Fruit fly (Drosophila melanogaster) whole organism, wandering third instar larva: ENCODE data around the gene Gbeta5.

Experiments
- Abd-B ChIP-seq: fragments of >200 bp; optimal IDR thresholded peaks from 2 replicates; lab custom pipeline; 2017; ENCODE audit warnings: missing biosample characterization, missing genetic modification characterization
- CG32264 ChIP-seq: fragments of 200-800 bp; sonication (Bioruptor generic); optimal IDR thresholded peaks from 2 replicates; lab custom pipeline; 2016; ENCODE audit warnings: missing biosample characterization, missing genetic modification characterization
- CrebA ChIP-seq: fragments of 200-800 bp; sonication (Bioruptor generic); optimal IDR thresholded peaks from 2 replicates; lab custom pipeline; 2016; ENCODE audit warnings: missing biosample characterization, mild to moderate bottlenecking, missing genetic modification characterization, borderline replicate concordance
- Dfd ChIP-seq: fragments of >200 bp; optimal IDR thresholded peaks from 2 replicates; lab custom pipeline; 2017; ENCODE audit warnings: missing biosample characterization, missing genetic modification characterization
- Dif ChIP-seq: fragments of 200-275, 200-300 bp; sonication (Bioruptor generic); optimal IDR thresholded peaks from 2 replicates; lab custom pipeline; 2018; ENCODE audit warnings: missing biosample characterization, missing genetic modification characterization; ENCODE audit not compliant: partially characterized antibody
- HLH106 ChIP-seq: fragments of 200-800 bp; optimal IDR thresholded peaks from 3 replicates; lab custom pipeline; 2019; ENCODE audit warnings: missing biosample characterization, mild to moderate bottlenecking, missing genetic modification characterization, moderate library complexity
- Hnf4 ChIP-seq: fragments of 200-800 bp; sonication (Bioruptor generic); optimal IDR thresholded peaks from 2 replicates; lab custom pipeline; 2016; ENCODE audit warnings: missing biosample characterization, mild to moderate bottlenecking, missing genetic modification characterization
- Hr78 ChIP-seq: fragments of >200 bp; optimal IDR thresholded peaks from 2 replicates; lab custom pipeline; 2017; ENCODE audit warnings: missing biosample characterization, missing genetic modification characterization
- Hr83 ChIP-seq: fragments of 200-300 bp; sonication (Bioruptor generic); optimal IDR thresholded peaks from 2 replicates; lab custom pipeline; 2016; ENCODE audit warnings: missing biosample characterization, mild to moderate bottlenecking, missing genetic modification characterization, moderate library complexity; ENCODE audit not compliant: poor library complexity, severe bottlenecking
- Mio ChIP-seq: sonication (Bioruptor generic); optimal IDR thresholded peaks from 2 replicates; lab custom pipeline; 2016; ENCODE audit warnings: missing biosample characterization, missing genetic modification characterization
- Myc ChIP-seq: fragments of >200 bp; optimal IDR thresholded peaks from 2 replicates; lab custom pipeline; 2017
- N ChIP-seq: fragments of >200 bp; optimal IDR thresholded peaks from 2 replicates; lab custom pipeline; 2018; ENCODE audit warnings: missing biosample characterization, missing external identifiers, missing genetic modification characterization
- OdsH ChIP-seq: fragments of 200-800 bp; sonication (Bioruptor generic); optimal IDR thresholded peaks from 2 replicates; lab custom pipeline; 2016; ENCODE audit warnings: missing biosample characterization, mild to moderate bottlenecking, missing genetic modification characterization
- Sp1 ChIP-seq: fragments of 200-800 bp; sonication (Bioruptor generic); optimal IDR thresholded peaks from 3 replicates; lab custom pipeline; 2019; ENCODE audit warnings: missing biosample characterization, mild to moderate bottlenecking, missing genetic modification characterization, moderate library complexity
- br ChIP-seq: fragments of 200-800 bp; sonication (Bioruptor generic); optimal IDR thresholded peaks from 2 replicates; lab custom pipeline; 2016; ENCODE audit warnings: missing biosample characterization, missing genetic modification characterization
- brk ChIP-seq: fragments of 200-800 bp; sonication (Bioruptor generic); optimal IDR thresholded peaks from 2 replicates; lab custom pipeline; 2016; ENCODE audit warnings: missing biosample characterization, mild to moderate bottlenecking, missing genetic modification characterization
- dmrt93B ChIP-seq: fragments of 200-800 bp; sonication (Bioruptor generic); optimal IDR thresholded peaks from 2 replicates; lab custom pipeline; 2018; ENCODE audit warnings: missing biosample characterization, mild to moderate bottlenecking, missing genetic modification characterization
- dsf ChIP-seq: sonication (Bioruptor generic); optimal IDR thresholded peaks from 2 replicates; lab custom pipeline; 2016; ENCODE audit warnings: missing biosample characterization, missing genetic modification characterization, borderline replicate concordance
- foxo ChIP-seq, 2 experiments: fragments of 200-800 bp; sonication (Bioruptor generic); optimal IDR thresholded peaks; 2 replicates in 1 of 2; 3 replicates in 1 of 2; lab custom pipeline; 2016 to 2017; ENCODE audit warnings: missing biosample characterization in 2 of 2, missing genetic modification characterization in 2 of 2
- fru ChIP-seq: fragments of 200-800 bp; sonication (Bioruptor generic); optimal IDR thresholded peaks from 3 replicates; lab custom pipeline; 2016; ENCODE audit warnings: missing biosample characterization, mild to moderate bottlenecking, missing genetic modification characterization
- h ChIP-seq: fragments of 200-800 bp; sonication (Bioruptor generic); optimal IDR thresholded peaks from 3 replicates; lab custom pipeline; 2016; ENCODE audit warnings: missing biosample characterization, mild to moderate bottlenecking, missing genetic modification characterization
- jim ChIP-seq: fragments of 175-275, 200-325 bp; sonication (Bioruptor generic); optimal IDR thresholded peaks from 2 replicates; lab custom pipeline; 2016; ENCODE audit warnings: missing biosample characterization, mild to moderate bottlenecking, missing genetic modification characterization
- lola ChIP-seq: fragments of >200 bp; optimal IDR thresholded peaks from 2 replicates; lab custom pipeline; 2017; ENCODE audit warnings: missing biosample characterization, missing genetic modification characterization
- pan ChIP-seq: fragments of >200 bp; optimal IDR thresholded peaks from 2 replicates; lab custom pipeline; 2017
- rgr ChIP-seq: fragments of 200-800 bp; sonication (Bioruptor generic); optimal IDR thresholded peaks from 3 replicates; lab custom pipeline; 2016; ENCODE audit warnings: missing biosample characterization, mild to moderate bottlenecking, missing genetic modification characterization
- sage ChIP-seq: fragments of 200-800 bp; sonication (Bioruptor generic); optimal IDR thresholded peaks from 2 replicates; lab custom pipeline; 2016; ENCODE audit warnings: missing biosample characterization, mild to moderate bottlenecking, missing genetic modification characterization
- tai ChIP-seq: sonication (Bioruptor generic); optimal IDR thresholded peaks from 2 replicates; lab custom pipeline; 2016; ENCODE audit warnings: missing biosample characterization, missing genetic modification characterization
- usp ChIP-seq: fragments of >200 bp; optimal IDR thresholded peaks from 2 replicates; lab custom pipeline; 2017; ENCODE audit warnings: missing biosample characterization, missing genetic modification characterization
- woc ChIP-seq: sonication (Bioruptor generic); optimal IDR thresholded peaks from 2 replicates; lab custom pipeline; 2016; ENCODE audit warnings: missing biosample characterization, mild to moderate bottlenecking, missing genetic modification characterization

Gbeta5 gene

dm6 chrX:8193017-8193556 is 41.0 kb upstream of the Gbeta5 start (continued):
- TF ChIP-seq HLH106 (tag; lab: Kevin White, UChicago) (peak; percentile 21), fru (GFP tag; lab: Kevin White, UChicago) (peak; percentile 30), Dif (GFP tag; lab: Kevin White, UChicago) (no peak), Hnf4 (GFP tag; lab: Kevin White, UChicago) (peak; percentile 43), jim (GFP tag; lab: Kevin White, UChicago) (no peak), dmrt93B (GFP tag; lab: Kevin White, UChicago) (no peak), Dfd (GFP tag; lab: Kevin White, UChicago) (no peak), brk (GFP tag; lab: Kevin White, UChicago) (peak; percentile 9), Abd-B (GFP tag; lab: Kevin White, UChicago) (no peak), CG32264 (no peak), OdsH (GFP tag; lab: Kevin White, UChicago) (peak; percentile 46), h (peak; percentile 68), Sp1 (GFP tag; lab: Kevin White, UChicago) (peak; percentile 6), pan (no peak), Mio (GFP tag; lab: Kevin White, UChicago) (no peak), usp (GFP tag; lab: Kevin White, UChicago) (no peak), Hr78 (GFP tag; lab: Kevin White, UChicago) (no peak)

DNA sequence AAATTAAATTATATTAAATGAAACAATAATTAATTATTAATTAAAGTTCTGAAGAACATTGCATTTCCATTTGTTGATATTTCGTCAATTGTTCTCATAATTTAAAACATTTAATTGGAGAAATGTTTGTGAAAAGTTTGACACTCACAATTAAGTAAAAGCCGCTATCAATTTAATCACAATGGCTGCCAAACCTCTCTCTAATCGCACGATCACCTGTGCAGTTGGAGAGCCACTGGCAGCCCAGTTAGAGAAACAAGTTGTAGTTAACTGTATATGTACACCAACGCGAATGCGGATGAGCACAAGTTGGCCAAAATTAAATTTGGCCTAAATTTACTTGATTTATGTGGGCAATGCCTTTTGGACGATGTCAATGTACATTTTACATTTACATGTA is 40.1 kb upstream of the Gbeta5 start:
- TF ChIP-seq pan (no peak), CrebA (GFP tag; lab: Kevin White, UChicago) (no peak), brk (GFP tag; lab: Kevin White, UChicago) (no peak), Myc (lab: Kevin White, UChicago) (peak; percentile 7), sage (GFP tag; lab: Kevin White, UChicago) (no peak), br (GFP tag; lab: Kevin White, UChicago) (no peak), dsf (no peak)

DNA sequence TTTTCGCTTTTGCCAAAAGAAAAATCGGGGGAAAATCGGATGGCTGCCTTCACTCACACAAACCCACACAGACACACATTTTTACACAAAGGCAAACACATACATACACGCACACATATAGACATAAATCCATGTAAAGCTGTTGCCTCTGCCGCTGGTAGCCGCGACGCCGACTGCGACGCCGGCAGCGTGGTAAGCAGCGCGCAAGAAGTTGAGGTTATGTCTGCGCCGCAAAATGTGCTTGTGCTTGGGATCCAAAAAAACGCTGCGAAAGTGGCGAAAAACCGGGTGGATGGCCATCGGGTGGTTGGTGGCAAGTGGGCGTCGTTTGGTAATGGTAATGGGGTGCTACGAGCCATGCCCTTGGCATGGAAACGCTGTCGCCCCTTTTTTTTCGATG is 27.8 kb upstream of the Gbeta5 start:
- TF ChIP-seq usp (GFP tag; lab: Kevin White, UChicago), result no peak
- no peak for TF ChIP-seq CrebA (GFP tag; lab: Kevin White, UChicago)
- TF ChIP-seq pan, result no peak
- TF ChIP-seq rgr (GFP tag; lab: Kevin White, UChicago), result no peak
- TF ChIP-seq Dif (GFP tag; lab: Kevin White, UChicago), result no peak
- no peak for TF ChIP-seq tai
- TF ChIP-seq Abd-B (GFP tag; lab: Kevin White, UChicago), result no peak
- no peak for TF ChIP-seq Hr78 (GFP tag; lab: Kevin White, UChicago)
- TF ChIP-seq Hr83 (GFP tag; lab: Kevin White, UChicago), result no peak
- TF ChIP-seq lola (GFP tag; lab: Kevin White, UChicago), result no peak
- no peak for TF ChIP-seq foxo (GFP tag; optimal IDR thresholded peaks at IDR 0.05; lab: Kevin White, UChicago)

DNA sequence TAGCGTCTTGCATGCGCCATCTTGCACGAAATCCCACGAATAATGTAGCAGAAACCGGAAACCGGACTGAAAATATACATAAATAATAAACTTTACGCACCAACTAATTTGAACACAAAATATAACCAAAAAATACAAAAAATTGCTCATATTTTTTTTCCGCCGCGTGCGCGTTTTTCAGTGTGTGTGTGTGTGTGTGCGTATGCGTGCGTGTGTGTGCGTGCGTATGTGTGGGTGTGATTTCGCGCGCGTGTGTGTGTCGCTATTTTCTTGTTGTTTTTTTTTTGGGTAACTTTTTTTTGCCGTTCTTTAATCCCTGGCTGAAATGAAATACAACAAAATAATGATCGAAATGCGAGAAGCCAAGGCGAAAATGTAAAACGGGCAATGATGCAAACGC is 26.9 kb upstream of the Gbeta5 start:
- TF ChIP-seq Dfd (GFP tag; lab: Kevin White, UChicago) (no peak), pan (peak; percentile 53), Abd-B (GFP tag; lab: Kevin White, UChicago) (no peak), foxo (GFP tag; optimal IDR thresholded peaks at IDR 0.05; lab: Kevin White, UChicago) (no peak)

DNA sequence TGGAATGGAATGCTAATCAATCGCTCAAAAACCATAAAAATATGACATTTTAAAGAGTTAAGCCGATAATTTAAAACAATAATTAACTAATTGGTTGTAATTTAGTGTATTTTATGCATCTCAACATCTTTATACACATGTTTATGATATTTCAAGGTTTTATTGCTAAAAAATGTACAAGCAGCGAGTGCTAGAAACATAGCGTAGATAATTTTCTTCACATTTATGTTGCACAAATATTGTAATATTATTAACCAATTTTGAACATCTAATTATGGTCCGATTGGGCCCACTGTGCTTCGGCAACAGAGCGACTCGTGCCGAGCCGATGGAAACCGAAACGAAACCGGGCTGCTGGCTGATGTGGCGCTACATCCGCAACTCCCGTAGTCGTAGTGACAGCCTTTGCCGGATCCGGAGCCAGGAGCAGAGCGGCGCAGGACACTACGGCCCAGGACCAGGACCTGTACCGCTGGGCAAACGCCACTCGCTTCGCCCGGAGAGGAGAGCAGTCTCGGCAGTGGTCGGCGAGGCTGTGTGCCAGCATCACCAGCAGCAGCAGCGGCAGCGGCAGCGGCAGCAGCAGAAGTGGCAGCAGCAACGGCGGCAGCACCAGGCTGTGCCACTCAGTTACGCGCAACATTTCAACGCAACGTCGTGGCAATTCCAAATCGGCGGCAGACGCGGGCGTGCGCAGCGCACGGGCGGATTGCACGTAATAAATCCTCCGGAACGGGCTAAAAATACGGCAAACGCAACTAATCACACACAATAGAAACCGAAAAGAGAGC is 26.3 kb upstream of the Gbeta5 start, which contains the start of gene sdt:
TSS of gene sdt (plus strand) at position 385 of the 791 bp plus-strand sequence.
- no peak for TF ChIP-seq fru (GFP tag; lab: Kevin White, UChicago)
- no peak for TF ChIP-seq woc (GFP tag; lab: Kevin White, UChicago)
- no peak for TF ChIP-seq N (GFP tag; lab: Kevin White, UChicago)
- TF ChIP-seq jim (GFP tag; lab: Kevin White, UChicago), result no peak
- TF ChIP-seq, all 38 proteins: peak for 0
